1 fruit fly cellular context compared by ENCODE assay signal in the genomic region with DNA sequence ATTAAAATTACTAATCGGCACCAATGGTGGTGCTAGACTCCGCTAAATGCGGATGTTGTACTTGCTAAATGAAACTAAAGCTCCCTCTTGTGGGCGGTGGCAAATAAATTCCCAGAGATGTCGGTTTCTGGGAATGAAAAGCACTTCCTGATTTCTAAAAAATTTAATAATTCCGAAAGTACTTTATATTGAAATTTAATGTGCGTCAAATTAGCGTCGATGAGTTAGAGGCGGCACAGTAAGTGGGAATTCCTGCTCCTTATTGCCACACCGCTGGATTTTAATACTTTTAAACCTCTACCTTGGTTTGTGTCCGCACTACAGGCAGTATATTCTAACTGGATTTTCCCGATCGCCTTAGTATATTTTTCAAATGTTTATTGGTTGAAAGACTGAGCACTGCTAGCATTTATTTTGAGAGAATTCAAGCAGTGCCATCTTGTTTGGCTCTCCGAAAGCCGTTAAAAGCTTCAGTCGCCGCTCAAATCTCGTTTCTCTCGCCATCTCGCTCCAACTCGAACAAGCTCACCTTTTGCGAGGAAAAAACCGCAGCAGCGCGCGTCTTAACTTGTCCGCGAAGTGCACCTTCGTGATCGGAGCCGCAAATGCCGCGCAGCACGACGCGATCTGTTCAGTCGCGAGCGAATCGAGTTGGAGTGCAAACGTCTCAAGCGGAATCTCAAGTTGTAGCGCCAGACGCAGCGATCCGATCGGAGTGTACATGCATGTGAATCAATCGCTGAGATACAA.
TF ChIP-seq lines count a peak whose summit lies in the region.

A gene (plus strand): TSS at position 663 of the 750 bp plus-strand sequence.

TF ChIP-seq in whole organism, embryonic, 481 proteins besides CTCF, POLR2A, EP300 and RAD21 (continued from another document and continues in another):
- no peak for TF ChIP-seq Asciz (GFP tag; optimal IDR thresholded peaks at IDR 0.05; lab: Kevin White, UChicago)
- TF ChIP-seq CG7745 (tag; optimal IDR thresholded peaks at IDR 0.05; lab: Kevin White, UChicago) = no peak
- TF ChIP-seq zen2 (GFP tag; IDR thresholded peaks at IDR 0.05; lab: Robert Waterston, UW; ENCODE audit: partially characterized antibody) = peak; percentile 60; the same call in 1 of the 3 replicates
- TF ChIP-seq Hr3 (GFP tag; optimal IDR thresholded peaks at IDR 0.05; lab: Kevin White, UChicago) = peak; percentile 30
- TF ChIP-seq Nf-YB (GFP tag; optimal IDR thresholded peaks at IDR 0.05; lab: Kevin White, UChicago) = no peak
- TF ChIP-seq fd96Cb (tag; optimal IDR thresholded peaks at IDR 0.05; lab: Kevin White, UChicago) = no peak
- TF ChIP-seq Camta (GFP tag; optimal IDR thresholded peaks at IDR 0.05; lab: Kevin White, UChicago) = peak; percentile 48
- TF ChIP-seq gro (GFP tag; optimal IDR thresholded peaks at IDR 0.05; lab: Kevin White, UChicago) = no peak
- TF ChIP-seq dati (GFP tag; IDR thresholded peaks at IDR 0.05; lab: Robert Waterston, UW) = no peak
- TF ChIP-seq tx (GFP tag; optimal IDR thresholded peaks at IDR 0.05; lab: Kevin White, UChicago) = peak; percentile 45
- peak; percentile 5 for TF ChIP-seq pb (GFP tag; optimal IDR thresholded peaks at IDR 0.05; lab: Kevin White, UChicago)
- peak; percentile 25; the same call in 1 of the 2 replicates for TF ChIP-seq bowl (GFP tag; IDR thresholded peaks at IDR 0.05; lab: Robert Waterston, UW)
- peak; percentile 24 for TF ChIP-seq CG10274 (GFP tag; optimal IDR thresholded peaks at IDR 0.05; lab: Kevin White, UChicago)
- peak in 1 of 2 experiments; percentile 91 for TF ChIP-seq eve (GFP tag; optimal IDR thresholded peaks at IDR 0.05; lab: Kevin White, UChicago)
- TF ChIP-seq Taf1 (GFP tag; IDR thresholded peaks at IDR 0.05; lab: Robert Waterston, UW) = no peak
- TF ChIP-seq maf-S (GFP tag; optimal IDR thresholded peaks at IDR 0.05; lab: Kevin White, UChicago) = peak; percentile 39
- TF ChIP-seq Fer1 (GFP tag; optimal IDR thresholded peaks at IDR 0.05; lab: Kevin White, UChicago) = peak; percentile 54
- no peak for TF ChIP-seq btn (GFP tag; optimal IDR thresholded peaks at IDR 0.05; lab: Kevin White, UChicago)
- peak; percentile 60 for TF ChIP-seq CG9932 (GFP tag; IDR thresholded peaks at IDR 0.05; lab: Robert Waterston, UW)
- peak; percentile 92 for TF ChIP-seq pita (GFP tag; optimal IDR thresholded peaks at IDR 0.05; lab: Kevin White, UChicago)
- TF ChIP-seq Rfx (GFP tag; IDR thresholded peaks at IDR 0.05; lab: Robert Waterston, UW) = peak; percentile 62
- TF ChIP-seq trem (tag; optimal IDR thresholded peaks at IDR 0.05; lab: Kevin White, UChicago) = peak; percentile 59
- TF ChIP-seq rib (GFP tag; IDR thresholded peaks at IDR 0.05; lab: Robert Waterston, UW) = no peak
- TF ChIP-seq ham (GFP tag; IDR thresholded peaks at IDR 0.05; lab: Robert Waterston, UW) = no peak
- TF ChIP-seq Dref (GFP tag; IDR thresholded peaks at IDR 0.05; lab: Robert Waterston, UW) = no peak
- peak; percentile 39 for TF ChIP-seq CG17385 (GFP tag; optimal IDR thresholded peaks at IDR 0.05; lab: Kevin White, UChicago)
- TF ChIP-seq B-H1 (GFP tag; IDR thresholded peaks at IDR 0.05; lab: Robert Waterston, UW) = no peak
- TF ChIP-seq Ets97D (GFP tag; optimal IDR thresholded peaks at IDR 0.05; lab: Kevin White, UChicago) = peak; percentile 87
- no peak for TF ChIP-seq CG5953 (GFP tag; IDR thresholded peaks at IDR 0.05; lab: Robert Waterston, UW)
- TF ChIP-seq ato (GFP tag; IDR thresholded peaks at IDR 0.05; lab: Robert Waterston, UW; ENCODE audit: partially characterized antibody) = peak; percentile 42; the same call in 1 of the 2 replicates
- TF ChIP-seq CG14050 (GFP tag; IDR thresholded peaks at IDR 0.05; lab: Robert Waterston, UW) = no peak
- no peak for TF ChIP-seq CG3281 (GFP tag; optimal IDR thresholded peaks at IDR 0.05; lab: Kevin White, UChicago)
- no peak for TF ChIP-seq da (GFP tag; optimal IDR thresholded peaks at IDR 0.05; lab: Kevin White, UChicago)
- TF ChIP-seq CG8478 (optimal IDR thresholded peaks at IDR 0.05; lab: Kevin White, UChicago) = peak; percentile 86
- no peak for TF ChIP-seq hbn (GFP tag; IDR thresholded peaks at IDR 0.05; lab: Robert Waterston, UW; ENCODE audit: partially characterized antibody)
- 0 out of 2 replicates have a peak, but pooled peaks have one; percentile 45 for TF ChIP-seq tna (GFP tag; IDR thresholded peaks at IDR 0.05; lab: Robert Waterston, UW; ENCODE audit: partially characterized antibody)
- peak; percentile 42 for TF ChIP-seq CG30403 (GFP tag; optimal IDR thresholded peaks at IDR 0.05; lab: Kevin White, UChicago)
- TF ChIP-seq pnt (GFP tag; optimal IDR thresholded peaks at IDR 0.05; lab: Kevin White, UChicago) = no peak
- peak; percentile 11 for TF ChIP-seq HmgZ (tag; optimal IDR thresholded peaks at IDR 0.05; lab: Kevin White, UChicago)
- peak; percentile 52 for TF ChIP-seq Mad (GFP tag; optimal IDR thresholded peaks at IDR 0.05; lab: Kevin White, UChicago)
- no peak for TF ChIP-seq Dip2 (GFP tag; IDR thresholded peaks at IDR 0.05; lab: Robert Waterston, UW)
- TF ChIP-seq pzg (GFP tag; optimal IDR thresholded peaks at IDR 0.05; lab: Kevin White, UChicago) = peak; percentile 69
- peak; percentile 27 for TF ChIP-seq CG1603 (tag; optimal IDR thresholded peaks at IDR 0.05; lab: Kevin White, UChicago)
- TF ChIP-seq PHDP (tag; optimal IDR thresholded peaks at IDR 0.05; lab: Kevin White, UChicago) = peak; percentile 20
- TF ChIP-seq CG2712 (tag; optimal IDR thresholded peaks at IDR 0.05; lab: Kevin White, UChicago) = peak; percentile 37
- no peak for TF ChIP-seq Hr78 (GFP tag; optimal IDR thresholded peaks at IDR 0.05; lab: Kevin White, UChicago)
- no peak for TF ChIP-seq CG2202 (tag; optimal IDR thresholded peaks at IDR 0.05; lab: Kevin White, UChicago)
- TF ChIP-seq BEAF-32 (GFP tag; optimal IDR thresholded peaks at IDR 0.05; lab: Kevin White, UChicago) = peak; percentile 52
- TF ChIP-seq psq (GFP tag; optimal IDR thresholded peaks at IDR 0.05; lab: Kevin White, UChicago) = no peak
- peak; percentile 97 for TF ChIP-seq Lhr (GFP tag; optimal IDR thresholded peaks at IDR 0.05; lab: Kevin White, UChicago)
- TF ChIP-seq ind (GFP tag; optimal IDR thresholded peaks at IDR 0.05; lab: Kevin White, UChicago) = peak; percentile 37
- TF ChIP-seq bsh (GFP tag; optimal IDR thresholded peaks at IDR 0.05; lab: Kevin White, UChicago) = peak in 1 of 2 experiments; percentile 16
- peak; percentile 45 for TF ChIP-seq CG17829 (tag; optimal IDR thresholded peaks at IDR 0.05; lab: Kevin White, UChicago)
- peak; percentile 34 for TF ChIP-seq CG4424 (GFP tag; optimal IDR thresholded peaks at IDR 0.05; lab: Kevin White, UChicago)
- no peak for TF ChIP-seq cad (GFP tag; optimal IDR thresholded peaks at IDR 0.05; lab: Kevin White, UChicago)
- TF ChIP-seq Trl (optimal IDR thresholded peaks at IDR 0.05; lab: Kevin White, UChicago) = peak; percentile 61
- TF ChIP-seq Trl (GFP tag; optimal IDR thresholded peaks at IDR 0.05; lab: Kevin White, UChicago) = peak; percentile 66
- TF ChIP-seq sqz (GFP tag; optimal IDR thresholded peaks at IDR 0.05; lab: Kevin White, UChicago) = no peak
- TF ChIP-seq gfzf (GFP tag; optimal IDR thresholded peaks at IDR 0.05; lab: Kevin White, UChicago) = peak; percentile 91
- TF ChIP-seq Ada2b (GFP tag; IDR thresholded peaks at IDR 0.05; lab: Robert Waterston, UW) = no peak
- TF ChIP-seq bigmax (GFP tag; optimal IDR thresholded peaks at IDR 0.05; lab: Kevin White, UChicago) = no peak
- TF ChIP-seq zen (tag; optimal IDR thresholded peaks at IDR 0.05; lab: Kevin White, UChicago) = peak; percentile 40
- TF ChIP-seq Sry-β (GFP tag; optimal IDR thresholded peaks at IDR 0.05; lab: Kevin White, UChicago) = peak; percentile 12
- peak; percentile 55 for TF ChIP-seq ci (GFP tag; IDR thresholded peaks at IDR 0.05; lab: Robert Waterston, UW)
- TF ChIP-seq schlank (tag; optimal IDR thresholded peaks at IDR 0.05; lab: Kevin White, UChicago) = no peak
- no peak for TF ChIP-seq CG2889 (GFP tag; IDR thresholded peaks at IDR 0.05; lab: Robert Waterston, UW)
- TF ChIP-seq sna (GFP tag; IDR thresholded peaks at IDR 0.05; lab: Robert Waterston, UW; ENCODE audit: partially characterized antibody) = no peak
- no peak for TF ChIP-seq CG6175 (GFP tag; IDR thresholded peaks at IDR 0.05; lab: Robert Waterston, UW)
- TF ChIP-seq Fer2 (tag; optimal IDR thresholded peaks at IDR 0.05; lab: Kevin White, UChicago) = no peak
- no peak for TF ChIP-seq Oaz (GFP tag; IDR thresholded peaks at IDR 0.05; lab: Robert Waterston, UW)
- TF ChIP-seq CG17361 (GFP tag; IDR thresholded peaks at IDR 0.05; lab: Robert Waterston, UW) = peak; percentile 45; the same call in 2 of the 3 replicates
- no peak for TF ChIP-seq Spps (tag; optimal IDR thresholded peaks at IDR 0.05; lab: Kevin White, UChicago)
- peak; percentile 39 for TF ChIP-seq grau (tag; optimal IDR thresholded peaks at IDR 0.05; lab: Kevin White, UChicago)
- no peak for TF ChIP-seq mirr (GFP tag; optimal IDR thresholded peaks at IDR 0.05; lab: Kevin White, UChicago)
- TF ChIP-seq wek (GFP tag; optimal IDR thresholded peaks at IDR 0.05; lab: Kevin White, UChicago) = no peak
- TF ChIP-seq Doc3 (GFP tag; IDR thresholded peaks at IDR 0.05; lab: Robert Waterston, UW; ENCODE audit: partially characterized antibody) = no peak
- peak; percentile 69 for TF ChIP-seq CG2116 (GFP tag; optimal IDR thresholded peaks at IDR 0.05; lab: Kevin White, UChicago)
- no peak for TF ChIP-seq CG12071 (GFP tag; optimal IDR thresholded peaks at IDR 0.05; lab: Kevin White, UChicago)
- no peak for TF ChIP-seq br (optimal IDR thresholded peaks at IDR 0.05; lab: Kevin White, UChicago)
- peak; percentile 17 for TF ChIP-seq CG3407 (GFP tag; optimal IDR thresholded peaks at IDR 0.05; lab: Kevin White, UChicago)
- TF ChIP-seq Dad (GFP tag; optimal IDR thresholded peaks at IDR 0.05; lab: Kevin White, UChicago) = no peak
- TF ChIP-seq gt (GFP tag; IDR thresholded peaks at IDR 0.05; lab: Robert Waterston, UW) = no peak
- TF ChIP-seq Ptx1 (GFP tag; IDR thresholded peaks at IDR 0.05; lab: Robert Waterston, UW) = 0 out of 2 replicates have a peak, but pooled peaks have one; percentile 34
- TF ChIP-seq CG42726 (GFP tag; IDR thresholded peaks at IDR 0.05; lab: Robert Waterston, UW; ENCODE audit: partially characterized antibody) = no peak
- TF ChIP-seq tll (GFP tag; optimal IDR thresholded peaks at IDR 0.05; lab: Kevin White, UChicago) = no peak
- no peak for TF ChIP-seq Ravus (GFP tag; IDR thresholded peaks at IDR 0.05; lab: Robert Waterston, UW)
- no peak for TF ChIP-seq CG14667 (GFP tag; IDR thresholded peaks at IDR 0.05; lab: Robert Waterston, UW)
- no peak for TF ChIP-seq CG3726 (GFP tag; IDR thresholded peaks at IDR 0.05; lab: Robert Waterston, UW)
- no peak for TF ChIP-seq CG8765 (GFP tag; IDR thresholded peaks at IDR 0.05; lab: Robert Waterston, UW)
- TF ChIP-seq Stat92E (GFP tag; optimal IDR thresholded peaks at IDR 0.05; lab: Kevin White, UChicago) = no peak
- peak; percentile 51 for TF ChIP-seq HmgD (GFP tag; optimal IDR thresholded peaks at IDR 0.05; lab: Kevin White, UChicago)
- TF ChIP-seq jing (GFP tag; optimal IDR thresholded peaks at IDR 0.05; lab: Kevin White, UChicago) = peak; percentile 17
- peak; percentile 21 for TF ChIP-seq crc (GFP tag; optimal IDR thresholded peaks at IDR 0.05; lab: Kevin White, UChicago)
- TF ChIP-seq Jarid2 (GFP tag; optimal IDR thresholded peaks at IDR 0.05; lab: Kevin White, UChicago) = peak; percentile 87
- no peak for TF ChIP-seq C15 (GFP tag; IDR thresholded peaks at IDR 0.05; lab: Robert Waterston, UW)
- TF ChIP-seq Six4 (GFP tag; optimal IDR thresholded peaks at IDR 0.05; lab: Kevin White, UChicago) = peak; percentile 22
- peak; percentile 26; the same call in 1 of the 2 replicates for TF ChIP-seq ssp (GFP tag; IDR thresholded peaks at IDR 0.05; lab: Robert Waterston, UW)
- TF ChIP-seq CG15073 (GFP tag; optimal IDR thresholded peaks at IDR 0.05; lab: Kevin White, UChicago) = no peak
- TF ChIP-seq Dp (GFP tag; optimal IDR thresholded peaks at IDR 0.05; lab: Kevin White, UChicago) = peak; percentile 70
- TF ChIP-seq Mrtf (GFP tag; IDR thresholded peaks at IDR 0.05; lab: Robert Waterston, UW) = no peak
- peak; percentile 21 for TF ChIP-seq slp2 (GFP tag; optimal IDR thresholded peaks at IDR 0.05; lab: Kevin White, UChicago)
- TF ChIP-seq Meics (GFP tag; optimal IDR thresholded peaks at IDR 0.05; lab: Kevin White, UChicago) = peak; percentile 34
- no peak for TF ChIP-seq zf30C (GFP tag; optimal IDR thresholded peaks at IDR 0.05; lab: Kevin White, UChicago)
- TF ChIP-seq CG14860 (GFP tag; IDR thresholded peaks at IDR 0.05; lab: Robert Waterston, UW; ENCODE audit: partially characterized antibody) = no peak
- TF ChIP-seq CG3163 (GFP tag; optimal IDR thresholded peaks at IDR 0.05; lab: Kevin White, UChicago) = peak; percentile 47
- peak; percentile 6 for TF ChIP-seq CG33557 (GFP tag; optimal IDR thresholded peaks at IDR 0.05; lab: Kevin White, UChicago)
- no peak for TF ChIP-seq fd102C (GFP tag; optimal IDR thresholded peaks at IDR 0.05; lab: Kevin White, UChicago)
- peak; percentile 6 for TF ChIP-seq disco-r (GFP tag; optimal IDR thresholded peaks at IDR 0.05; lab: Kevin White, UChicago)
- peak; percentile 67 for TF ChIP-seq CG9727 (GFP tag; optimal IDR thresholded peaks at IDR 0.05; lab: Kevin White, UChicago)
- TF ChIP-seq CG9876 (GFP tag; optimal IDR thresholded peaks at IDR 0.05; lab: Kevin White, UChicago) = peak; percentile 41
- no peak for TF ChIP-seq CG11093 (GFP tag; IDR thresholded peaks at IDR 0.05; lab: Robert Waterston, UW)
- no peak for TF ChIP-seq en (GFP tag; optimal IDR thresholded peaks at IDR 0.05; lab: Kevin White, UChicago)
- peak; percentile 69 for TF ChIP-seq Sry-δ (GFP tag; optimal IDR thresholded peaks at IDR 0.05; lab: Kevin White, UChicago)
- peak; percentile 3 for TF ChIP-seq CG12942 (GFP tag; optimal IDR thresholded peaks at IDR 0.05; lab: Kevin White, UChicago)
- TF ChIP-seq bab2 (GFP tag; optimal IDR thresholded peaks at IDR 0.05; lab: Kevin White, UChicago) = peak; percentile 37
- peak; percentile 30 for TF ChIP-seq CG6254 (GFP tag; optimal IDR thresholded peaks at IDR 0.05; lab: Kevin White, UChicago)
- no peak for TF ChIP-seq CG9215 (GFP tag; IDR thresholded peaks at IDR 0.05; lab: Robert Waterston, UW)
- TF ChIP-seq BtbVII (GFP tag; optimal IDR thresholded peaks at IDR 0.05; lab: Kevin White, UChicago) = no peak
- TF ChIP-seq CG12391 (tag; optimal IDR thresholded peaks at IDR 0.05; lab: Kevin White, UChicago) = peak; percentile 55
- peak; percentile 8; the same call in 1 of the 2 replicates for TF ChIP-seq Xrp1 (GFP tag; IDR thresholded peaks at IDR 0.05; lab: Robert Waterston, UW)
- peak; percentile 23 for TF ChIP-seq CG2678 (tag; optimal IDR thresholded peaks at IDR 0.05; lab: Kevin White, UChicago)
- TF ChIP-seq CG7987 (GFP tag; optimal IDR thresholded peaks at IDR 0.05; lab: Kevin White, UChicago) = no peak
- 0 out of 3 replicates have a peak, but pooled peaks have one; percentile 13 for TF ChIP-seq Optix (GFP tag; IDR thresholded peaks at IDR 0.05; lab: Robert Waterston, UW)
